Fruit fly (Drosophila melanogaster): ENCODE data around the gene CG4116.

DNA sequence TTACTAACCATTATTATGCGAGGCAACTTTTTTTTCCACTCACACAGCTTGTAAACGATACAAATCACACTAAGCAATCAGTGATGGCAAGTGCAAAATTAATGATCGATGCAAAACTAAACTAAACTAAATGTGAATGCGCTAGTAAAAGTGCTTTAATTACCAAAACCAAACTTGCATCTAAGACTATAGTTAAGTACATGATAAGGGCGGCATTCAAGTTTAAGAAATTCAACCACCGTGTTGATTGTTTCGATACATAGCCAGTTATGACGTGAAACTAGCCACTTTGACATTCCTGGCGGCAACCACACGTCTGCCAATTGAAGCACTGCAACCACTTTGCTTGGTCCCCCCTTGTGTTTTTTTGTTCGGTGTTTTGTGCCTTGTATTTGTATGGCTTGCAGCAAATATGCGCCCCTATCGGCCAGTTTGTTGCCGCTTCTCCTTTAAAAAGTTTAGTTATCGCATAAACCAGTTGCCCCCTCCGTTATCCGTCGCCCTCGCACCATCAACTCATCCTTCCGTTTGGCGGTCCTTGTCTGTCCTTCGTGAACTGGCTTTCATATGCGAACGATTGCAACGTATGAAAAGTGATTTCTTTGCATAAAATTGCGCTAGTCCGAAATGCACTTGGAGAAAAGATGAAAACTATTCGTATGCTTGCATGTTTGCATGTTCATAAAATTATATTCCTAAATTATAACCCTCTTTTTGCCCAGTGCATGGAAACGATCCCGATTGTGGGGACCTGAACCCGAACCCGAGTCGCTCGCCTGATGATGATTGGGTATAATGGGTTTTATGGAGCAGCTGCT is 42.8 kb downstream of the CG4116 start:
- no peak for TF ChIP-seq lola (GFP tag; optimal IDR thresholded peaks at IDR 0.05)
- peak; percentile 27 for TF ChIP-seq Dif (GFP tag; optimal IDR thresholded peaks at IDR 0.05; ENCODE audit: partially characterized antibody)
- TF ChIP-seq Vsx2 (GFP tag; optimal IDR thresholded peaks at IDR 0.05; ENCODE audit: partially characterized antibody) = no peak
- no peak for TF ChIP-seq Abd-B (GFP tag; optimal IDR thresholded peaks at IDR 0.05)
- no peak for TF ChIP-seq usp (GFP tag; optimal IDR thresholded peaks at IDR 0.05)
- TF ChIP-seq N (GFP tag; optimal IDR thresholded peaks at IDR 0.05) = no peak
- TF ChIP-seq fru (GFP tag; optimal IDR thresholded peaks at IDR 0.05) = peak; percentile 70
- TF ChIP-seq Hr78 (GFP tag; optimal IDR thresholded peaks at IDR 0.05) = no peak
- no peak for TF ChIP-seq jim (GFP tag; optimal IDR thresholded peaks at IDR 0.05)
- peak; percentile 54 for TF ChIP-seq psq (GFP tag; optimal IDR thresholded peaks at IDR 0.05)
- TF ChIP-seq Jra (GFP tag; optimal IDR thresholded peaks at IDR 0.05) = peak; percentile 18
- no peak for TF ChIP-seq pan (optimal IDR thresholded peaks at IDR 0.05)
- TF ChIP-seq brk (GFP tag; optimal IDR thresholded peaks at IDR 0.05) = peak; percentile 26
